Worm (Caenorhabditis elegans): Measurements from ENCODE around the gene ctr-9.

ctr-9 gene

DNA sequence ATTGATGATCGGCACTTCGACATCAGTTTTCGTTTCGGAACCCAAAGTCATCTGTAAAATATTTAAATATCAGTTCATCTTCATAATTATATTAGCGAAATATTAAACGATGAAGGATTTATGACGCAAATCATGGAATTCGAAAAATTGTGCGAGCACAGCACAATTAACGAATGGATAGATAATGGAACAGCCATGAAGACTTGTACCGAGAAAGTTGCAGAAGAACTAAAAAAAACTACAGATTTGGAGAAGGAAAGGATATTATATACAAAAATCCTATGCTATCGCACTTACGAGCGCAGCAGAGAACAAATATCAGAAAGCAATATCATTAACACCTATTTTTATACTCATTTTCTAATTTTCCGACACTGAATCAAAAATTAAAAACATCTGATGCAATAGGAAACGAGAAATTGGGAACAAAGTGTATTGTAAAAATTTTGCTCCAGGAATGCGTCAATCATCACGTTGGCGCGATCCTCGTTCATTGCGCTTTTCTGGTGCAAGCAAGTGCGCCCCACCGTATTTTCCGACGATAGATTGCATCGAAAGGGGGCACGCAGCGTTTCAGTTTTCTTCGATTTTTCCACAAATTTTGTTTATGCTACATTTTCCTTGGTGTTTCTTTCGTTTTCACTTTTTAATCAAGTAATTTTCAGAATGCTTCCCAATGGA, 30.4 kb downstream of the ctr-9 start, which contains the start of the genes clu-1 and prp-40 (continued):
- TF ChIP-seq unc-30 (tag; optimal IDR thresholded peaks at IDR 0.05) (no peak), fkh-4 (tag; optimal IDR thresholded peaks at IDR 0.05; ENCODE audit: borderline replicate concordance) (peak; percentile 77), hlh-4 (tag; optimal IDR thresholded peaks at IDR 0.05) (no peak), F16B12.6 (tag; optimal IDR thresholded peaks at IDR 0.05) (peak; percentile 72), isw-1 (GFP tag; IDR thresholded peaks at IDR 0.05) (peak; percentile 88), C04F5.9 (tag; optimal IDR thresholded peaks at IDR 0.05) (peak; percentile 70), ceh-8 (GFP tag; optimal IDR thresholded peaks at IDR 0.05) (peak; percentile 79), fkh-8 (tag; optimal IDR thresholded peaks at IDR 0.05) (peak; percentile 86), nhr-84 (tag; optimal IDR thresholded peaks at IDR 0.05) (no peak), nhr-11 (tag; optimal IDR thresholded peaks at IDR 0.05) (peak; percentile 43), egl-27 (tag; optimal IDR thresholded peaks at IDR 0.05) (no peak), elt-3 (tag; optimal IDR thresholded peaks at IDR 0.05) (peak in 3 of 6 experiments; percentile 21 to 86 (median 68)), sox-4 (tag; optimal IDR thresholded peaks at IDR 0.05) (peak; percentile 60), lin-39 (tag; optimal IDR thresholded peaks at IDR 0.05) (peak; percentile 65), lin-15B (tag; optimal IDR thresholded peaks at IDR 0.05) (peak; percentile 93), lin-35 (GFP tag; optimal IDR thresholded peaks at IDR 0.05) (peak; percentile 90 to 93), nhr-20 (tag; optimal IDR thresholded peaks at IDR 0.05) (peak; percentile 93), nhr-71 (tag; optimal IDR thresholded peaks at IDR 0.05) (peak; percentile 94), aha-1 (tag; optimal IDR thresholded peaks at IDR 0.05) (peak; percentile 40), mdl-1 (tag; optimal IDR thresholded peaks at IDR 0.05) (peak in 1 of 2 experiments; percentile 83), unc-98 (GFP tag; IDR thresholded peaks at IDR 0.05) (no peak), pqm-1 (tag; optimal IDR thresholded peaks at IDR 0.05) (no peak), lin-13 (GFP tag; optimal IDR thresholded peaks at IDR 0.05) (peak; percentile 89), nhr-76 (tag; optimal IDR thresholded peaks at IDR 0.05) (no peak), alr-1 (tag; optimal IDR thresholded peaks at IDR 0.05; ENCODE audit: borderline replicate concordance) (no peak), grh-1 (GFP tag; IDR thresholded peaks at IDR 0.05) (peak; percentile 78), aly-2 (tag; optimal IDR thresholded peaks at IDR 0.05) (peak; percentile 83), ceh-88 (GFP tag; IDR thresholded peaks at IDR 0.05) (no peak), unc-86 (tag; optimal IDR thresholded peaks at IDR 0.05) (peak; percentile 88), sup-37 (GFP tag; optimal IDR thresholded peaks at IDR 0.05) (peak; percentile 33), jun-1 (tag; optimal IDR thresholded peaks at IDR 0.05) (peak; percentile 81), mab-9 (GFP tag; IDR thresholded peaks at IDR 0.05) (peak; percentile 76), lsy-2 (tag; optimal IDR thresholded peaks at IDR 0.05) (peak; percentile 94 to 96), ztf-4 (tag; optimal IDR thresholded peaks at IDR 0.05) (peak; percentile 83), tlp-1 (tag; optimal IDR thresholded peaks at IDR 0.05) (no peak), nhr-12 (tag; optimal IDR thresholded peaks at IDR 0.05) (no peak), C16A3.4 (tag; optimal IDR thresholded peaks at IDR 0.05) (peak; percentile 94), ama-1 (optimal IDR thresholded peaks at IDR 0.05) (no peak), lir-3 (tag; optimal IDR thresholded peaks at IDR 0.05; ENCODE audit: poor library complexity) (peak; percentile 65), sptf-1 (tag; optimal IDR thresholded peaks at IDR 0.05) (no peak), egl-13 (tag; optimal IDR thresholded peaks at IDR 0.05) (peak; percentile 71), unc-130 (tag; optimal IDR thresholded peaks at IDR 0.05) (peak; percentile 88), nhr-47 (tag; optimal IDR thresholded peaks at IDR 0.05) (peak; percentile 93), ceh-82 (tag; optimal IDR thresholded peaks at IDR 0.05) (peak; percentile 90 to 92 (median 92)), nhr-85 (tag) (peak; percentile 94), unc-62 (GFP tag; optimal IDR thresholded peaks at IDR 0.05) (no peak), hpl-2 (GFP tag; optimal IDR thresholded peaks at IDR 0.05) (peak; percentile 70), mep-1 (tag; optimal IDR thresholded peaks at IDR 0.05) (peak; percentile 89), nhr-90 (tag; optimal IDR thresholded peaks at IDR 0.05; ENCODE audit: poor library complexity) (peak; percentile 86), efl-1 (optimal IDR thresholded peaks at IDR 0.05) (peak; percentile 88 to 89), efl-1 (GFP tag; optimal IDR thresholded peaks at IDR 0.05 in 1 of 2) (peak; percentile 82 to 98), nhr-77 (tag; optimal IDR thresholded peaks at IDR 0.05) (peak; percentile 81), hlh-17 (GFP tag; optimal IDR thresholded peaks at IDR 0.05; ENCODE audit: borderline replicate concordance) (no peak)
